Fruit fly (Drosophila melanogaster) whole organism, embryonic: ENCODE data around the gene CG7512.

Experiments used
- Ada2b ChIP-seq: fragments of 200-800 bp; sonication (Bioruptor generic); IDR thresholded peaks from 2 replicates; pipeline ENCODE4 v1.3.6; 2022; ENCODE audit warnings: missing biosample characterization, missing genetic modification characterization
- CG10959 ChIP-seq: fragments of 200-800 bp; sonication (Bioruptor generic); IDR thresholded peaks from 2 replicates; pipeline ENCODE4 v1.3.6; 2022; ENCODE audit warnings: missing biosample characterization, missing genetic modification characterization
- CG17829 ChIP-seq: fragments of 200-800 bp; optimal IDR thresholded peaks from 2 replicates; lab custom pipeline; 2019; ENCODE audit warnings: missing biosample characterization, mild to moderate bottlenecking, missing genetic modification characterization, moderate library complexity
- CG8281 ChIP-seq: fragments of 200-800 bp; sonication (Bioruptor generic); optimal IDR thresholded peaks from 2 replicates; lab custom pipeline; 2018; ENCODE audit warnings: missing biosample characterization, mild to moderate bottlenecking, missing genetic modification characterization, moderate library complexity
- dmrt11E ChIP-seq: fragments of 200-800 bp; sonication (Bioruptor generic); optimal IDR thresholded peaks from 3 replicates; lab custom pipeline; 2018; ENCODE audit warnings: missing biosample characterization, mild to moderate bottlenecking, missing genetic modification characterization, moderate library complexity
- fu2 ChIP-seq: fragments of 200-800 bp; sonication (Bioruptor generic); optimal IDR thresholded peaks from 2 replicates; lab custom pipeline; 2016; ENCODE audit warnings: missing biosample characterization, missing genetic modification characterization
- gce ChIP-seq: fragments of 200-800 bp; sonication (Bioruptor generic); IDR thresholded peaks from 3 replicates; pipeline ENCODE4 v1.3.6; 2022; ENCODE audit warnings: missing biosample characterization, missing genetic modification characterization
- tin ChIP-seq: fragments of 200-800 bp; sonication (Bioruptor generic); optimal IDR thresholded peaks from 3 replicates; lab custom pipeline; 2016; ENCODE audit warnings: missing biosample characterization, missing genetic modification characterization

dm6 chr3L:11511921-11512320, 1.6 kb upstream of the CG7512 start, which contains the start of gene Sgs3:
- TF ChIP-seq CG8281 (tag; lab: Kevin White, UChicago) (no peak), CG17829 (tag; lab: Kevin White, UChicago) (no peak), Ada2b (GFP tag; lab: Robert Waterston, UW) (no peak), CG10959 (no peak), dmrt11E (tag; lab: Kevin White, UChicago) (no peak), tin (no peak), gce (GFP tag; lab: Robert Waterston, UW) (no peak), fu2 (GFP tag; lab: Kevin White, UChicago) (no peak)
